Fruit fly (Drosophila melanogaster) whole organism, prepupa: ENCODE results near the gene Piezo.

Experiments
- CG10631 ChIP-seq: fragments of 200-800 bp; sonication (Bioruptor generic); optimal IDR thresholded peaks from 2 replicates; lab custom pipeline; 2016; ENCODE audit warnings: missing biosample characterization, missing genetic modification characterization
- CG1621 ChIP-seq: fragments of 200-800 bp; sonication (Bioruptor generic); optimal IDR thresholded peaks from 3 replicates; lab custom pipeline; 2018; ENCODE audit warnings: missing biosample characterization, mild to moderate bottlenecking, missing genetic modification characterization
- CG31627 ChIP-seq: fragments of 200-800 bp; sonication (Bioruptor generic); optimal IDR thresholded peaks from 3 replicates; lab custom pipeline; 2016; ENCODE audit warnings: missing biosample characterization, missing genetic modification characterization
- CG32006 ChIP-seq: fragments of 200-800 bp; sonication (Bioruptor generic); optimal IDR thresholded peaks from 3 replicates; lab custom pipeline; 2017; ENCODE audit warnings: missing biosample characterization, mild to moderate bottlenecking, missing genetic modification characterization
- CG6792 ChIP-seq: fragments of 200-800 bp; sonication (Bioruptor generic); optimal IDR thresholded peaks from 3 replicates; lab custom pipeline; 2016; ENCODE audit warnings: missing biosample characterization, missing genetic modification characterization
- CG7368 ChIP-seq: fragments of 200-800 bp; sonication (Bioruptor generic); optimal IDR thresholded peaks from 3 replicates; lab custom pipeline; 2016; ENCODE audit warnings: missing biosample characterization, missing genetic modification characterization
- CG8632 ChIP-seq: fragments of 200-800 bp; sonication (Bioruptor generic); optimal IDR thresholded peaks from 3 replicates; lab custom pipeline; 2016; ENCODE audit warnings: missing biosample characterization, missing genetic modification characterization
- CG9139 ChIP-seq: fragments of 200-800 bp; sonication (Bioruptor generic); optimal IDR thresholded peaks from 3 replicates; lab custom pipeline; 2017; ENCODE audit warnings: missing biosample characterization, mild to moderate bottlenecking, missing genetic modification characterization
- Ets21C ChIP-seq: fragments of 200-800 bp; sonication (Bioruptor generic); optimal IDR thresholded peaks from 3 replicates; lab custom pipeline; 2016; ENCODE audit warnings: missing biosample characterization, missing genetic modification characterization
- Lpt ChIP-seq: fragments of 200-800 bp; sonication (Bioruptor generic); optimal IDR thresholded peaks from 3 replicates; lab custom pipeline; 2016; ENCODE audit warnings: missing biosample characterization, missing genetic modification characterization
- Met ChIP-seq: fragments of 200-800 bp; sonication (Bioruptor generic); optimal IDR thresholded peaks from 3 replicates; lab custom pipeline; 2016; ENCODE audit warnings: missing biosample characterization, missing genetic modification characterization
- fd59A ChIP-seq: fragments of 200-800 bp; sonication (Bioruptor generic); optimal IDR thresholded peaks from 2 replicates; lab custom pipeline; 2017; ENCODE audit warnings: missing biosample characterization, mild to moderate bottlenecking, missing genetic modification characterization, missing genetic modification reagents
- ss ChIP-seq, 2 experiments: fragments of 200-800 bp; sonication (Bioruptor generic); optimal IDR thresholded peaks; 2 replicates in 1 of 2; 3 replicates in 1 of 2; lab custom pipeline; 2017 to 2018; ENCODE audit warnings: mild to moderate bottlenecking in 2 of 2, missing biosample characterization in 2 of 2, missing genetic modification characterization in 2 of 2, moderate library complexity in 1 of 2

DNA sequence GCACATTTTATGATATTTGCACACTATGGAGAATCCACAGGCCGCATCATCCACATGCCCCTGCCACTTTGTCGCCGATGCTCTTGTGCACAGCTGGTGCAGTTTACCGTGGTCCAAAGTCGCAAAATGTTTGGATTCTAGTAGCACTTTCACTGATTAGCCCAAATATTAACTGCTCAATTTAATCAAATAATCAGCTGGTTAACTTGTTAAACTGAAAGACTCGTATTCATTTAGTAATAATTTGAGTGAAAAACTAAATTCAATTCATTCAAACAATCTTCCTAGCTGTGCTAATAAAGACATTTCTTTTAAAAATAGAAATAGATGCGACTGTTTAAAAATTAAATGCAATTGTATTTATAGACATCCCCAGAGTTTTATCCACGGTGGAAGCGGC is 5.2 kb downstream of the Piezo start:
- TF ChIP-seq CG9139: no peak
- TF ChIP-seq CG8632 (GFP tag; lab: Kevin White, UChicago): no peak
- TF ChIP-seq ss (GFP tag; optimal IDR thresholded peaks at IDR 0.05; lab: Kevin White, UChicago): no peak
- no peak for TF ChIP-seq CG1621 (tag; lab: Kevin White, UChicago)
- TF ChIP-seq CG10631 (GFP tag; lab: Kevin White, UChicago): no peak
- TF ChIP-seq Met (GFP tag; lab: Kevin White, UChicago): no peak
- TF ChIP-seq Lpt (GFP tag; lab: Kevin White, UChicago): no peak
- no peak for TF ChIP-seq CG6792 (GFP tag; lab: Kevin White, UChicago)
- TF ChIP-seq CG7368 (GFP tag; lab: Kevin White, UChicago): no peak
- TF ChIP-seq Ets21C (GFP tag; lab: Kevin White, UChicago): no peak
- peak; percentile 64 for TF ChIP-seq CG32006 (GFP tag; lab: Kevin White, UChicago)
- no peak for TF ChIP-seq CG31627 (GFP tag; lab: Kevin White, UChicago)
- no peak for TF ChIP-seq fd59A (GFP tag; lab: Kevin White, UChicago)
